Fruit fly (Drosophila melanogaster) whole organism: ENCODE measurements around the gene CG12219.

Experiments used
- CG8478 ChIP-seq: fragments of >200 bp; optimal IDR thresholded peaks from 2 replicates; lab custom pipeline; 2018; ENCODE audit warnings: inconsistent platforms
- Dll ChIP-seq: fragments of >200 bp; optimal IDR thresholded peaks from 2 replicates; lab custom pipeline; 2017
- EcR ChIP-seq, 2 experiments: fragments of >200 bp; optimal IDR thresholded peaks; 2 replicates each; lab custom pipeline; 2017; ENCODE audit warnings: missing biosample characterization in 2 of 2, missing genetic modification characterization in 2 of 2, missing genetic modification reagents in 2 of 2
- pan ChIP-seq: fragments of >200 bp; optimal IDR thresholded peaks from 2 replicates; lab custom pipeline; 2017
- psq ChIP-seq: fragments of >200 bp; optimal IDR thresholded peaks from 2 replicates; lab custom pipeline; 2017
- usp ChIP-seq: fragments of >200 bp; optimal IDR thresholded peaks from 2 replicates; lab custom pipeline; 2017; ENCODE audit warnings: missing biosample characterization, missing genetic modification characterization, mixed read lengths

Gene CG12219

dm6 chrX:6301052-6301451 is at the start of gene CG12219:
TSS of gene CG12219 (minus strand) at chrX:6301285.
- TF ChIP-seq usp (GFP tag; lab: Kevin White, UChicago): no peak
- no peak for TF ChIP-seq Dll
- TF ChIP-seq pan (lab: Kevin White, UChicago): no peak
- TF ChIP-seq EcR (GFP tag; optimal IDR thresholded peaks at IDR 0.05; lab: Kevin White, UChicago): no peak

dm6 chrX:6350213-6350679 is 49.2 kb upstream of the CG12219 start, which contains the start of the genes ND-B16.6 and kdn:
TSS of gene ND-B16.6 (minus strand) at chrX:6350401.
TSS of gene kdn (plus strand) at chrX:6350629.
- no peak for TF ChIP-seq EcR (GFP tag; optimal IDR thresholded peaks at IDR 0.05; lab: Kevin White, UChicago)
- TF ChIP-seq CG8478 (lab: Kevin White, UChicago): no peak
- no peak for TF ChIP-seq usp (GFP tag; lab: Kevin White, UChicago)

- TF ChIP-seq CG8478 (lab: Kevin White, UChicago) (no peak), pan (lab: Kevin White, UChicago) (no peak), psq (lab: Kevin White, UChicago) (no peak), Dll (no peak), EcR (GFP tag; optimal IDR thresholded peaks at IDR 0.05; lab: Kevin White, UChicago) (no peak), usp (GFP tag; lab: Kevin White, UChicago) (no peak)
Observed at dm6 chrX:6349231-6349630, 48.1 kb upstream of the CG12219 start.

DNA sequence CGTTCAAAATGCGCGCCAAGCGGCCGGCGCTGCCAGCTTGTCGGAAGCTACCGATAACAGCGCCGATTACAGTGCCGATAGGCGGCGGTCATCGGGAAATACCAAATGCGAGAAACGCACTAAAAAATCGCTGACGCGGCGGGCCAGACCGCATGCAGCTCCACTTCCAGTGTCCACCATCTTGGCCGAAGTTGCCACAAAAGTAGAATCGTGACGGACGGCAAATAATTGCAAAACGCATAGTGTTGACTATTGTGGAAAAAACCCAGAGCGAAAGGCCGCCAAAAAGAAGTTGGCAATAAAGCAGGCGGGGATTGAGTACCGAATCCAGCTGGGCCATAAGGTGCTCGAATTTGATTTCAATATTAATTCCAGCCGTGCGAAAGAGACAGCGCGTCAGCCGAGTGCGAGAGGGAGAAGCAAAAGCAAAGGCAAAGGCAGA is 45.9 kb upstream of the CG12219 start, which contains the start of gene CG3847:
TSS of gene CG3847 (plus strand) at position 178 of the 442 bp plus-strand sequence.
- no peak for TF ChIP-seq usp (GFP tag; lab: Kevin White, UChicago)

DNA sequence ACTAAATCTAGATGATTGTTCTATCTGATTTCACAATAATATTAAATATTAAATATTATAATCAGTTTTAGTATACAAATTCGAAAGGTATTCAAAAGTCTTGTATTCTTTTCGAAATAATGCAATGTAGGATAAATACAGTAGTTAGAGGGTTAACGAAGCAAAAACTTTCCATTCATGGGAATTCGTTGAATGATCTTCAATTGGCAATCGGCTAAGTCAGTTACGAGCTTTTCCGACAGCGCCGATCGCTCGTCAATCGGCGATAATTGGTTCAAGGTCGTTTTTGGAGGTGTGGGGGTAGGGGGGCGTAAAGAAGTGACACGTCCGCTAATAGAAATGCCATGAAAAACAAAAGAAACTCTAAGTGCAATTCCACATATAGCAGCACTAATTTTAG is 45.1 kb upstream of the CG12219 start:
- TF ChIP-seq pan (lab: Kevin White, UChicago) (no peak), Dll (no peak), EcR (GFP tag; optimal IDR thresholded peaks at IDR 0.05; lab: Kevin White, UChicago) (no peak), psq (lab: Kevin White, UChicago) (no peak), CG8478 (lab: Kevin White, UChicago) (no peak), usp (GFP tag; lab: Kevin White, UChicago) (no peak)

DNA sequence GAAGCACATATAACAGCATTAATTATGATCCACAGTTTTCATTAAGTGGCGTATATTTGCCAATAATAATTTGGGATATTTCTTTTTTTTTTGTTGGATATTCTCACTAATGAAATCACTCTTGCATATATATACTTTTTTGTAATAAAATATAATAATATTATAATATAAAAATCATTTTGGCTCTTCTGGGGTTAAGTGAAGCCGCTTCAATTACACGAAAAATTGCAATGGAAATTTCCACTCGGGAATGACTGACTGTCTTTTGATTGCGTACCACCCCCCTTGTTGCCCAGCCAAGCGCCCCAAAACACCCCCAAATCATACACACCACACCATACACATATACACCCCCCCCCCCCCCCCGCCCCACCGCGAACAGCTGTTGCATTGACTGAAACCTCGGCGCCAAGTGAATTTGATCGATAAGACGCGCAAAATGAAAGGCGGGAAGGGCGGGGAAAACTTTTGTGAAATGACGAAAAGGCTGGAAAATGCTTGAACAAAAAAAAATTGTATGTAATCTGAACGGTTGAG is 43.5 kb upstream of the CG12219 start:
- TF ChIP-seq CG8478 (lab: Kevin White, UChicago) (no peak), EcR (GFP tag; optimal IDR thresholded peaks at IDR 0.05; lab: Kevin White, UChicago) (no peak), pan (lab: Kevin White, UChicago) (no peak), usp (GFP tag; lab: Kevin White, UChicago) (no peak), psq (lab: Kevin White, UChicago) (no peak), Dll (no peak)

DNA sequence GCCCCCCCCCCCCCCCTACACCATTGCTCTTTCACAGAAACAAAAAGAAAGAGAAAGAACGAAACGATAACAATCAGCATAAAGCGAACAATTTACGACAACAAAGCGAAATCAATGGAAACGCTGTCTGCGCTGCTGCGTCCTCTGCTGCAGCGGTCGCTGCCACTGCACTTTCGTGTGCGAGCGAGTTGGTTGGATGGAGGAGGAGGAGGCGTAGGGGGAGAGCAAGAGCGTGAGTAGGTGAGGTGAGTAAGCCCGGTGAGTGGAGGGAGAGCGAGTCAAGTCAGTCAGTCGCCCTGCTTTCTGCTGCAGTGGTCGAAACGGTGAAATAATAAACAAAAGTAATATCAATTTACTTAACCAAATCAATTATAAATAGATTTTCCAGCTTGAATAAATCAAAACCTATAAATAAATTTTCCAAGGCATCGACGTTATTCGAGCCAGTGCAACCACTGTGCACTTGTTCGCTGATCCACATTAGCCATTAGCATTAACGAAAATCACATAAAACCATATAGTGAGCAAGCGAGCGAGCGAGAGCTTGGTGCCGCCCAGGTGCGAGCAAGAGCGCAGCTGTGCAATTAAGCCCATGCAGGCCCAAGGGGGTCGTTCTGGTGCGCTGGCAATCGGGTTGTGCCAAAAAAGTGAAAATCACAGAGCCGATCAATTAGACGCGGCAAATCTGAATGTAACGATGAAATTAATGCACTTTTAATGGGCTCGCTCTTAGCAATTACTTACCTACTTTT is 42.9 kb upstream of the CG12219 start:
- no peak for TF ChIP-seq CG8478 (lab: Kevin White, UChicago)
- no peak for TF ChIP-seq EcR (GFP tag; optimal IDR thresholded peaks at IDR 0.05; lab: Kevin White, UChicago)
- no peak for TF ChIP-seq pan (lab: Kevin White, UChicago)
- no peak for TF ChIP-seq psq (lab: Kevin White, UChicago)
- TF ChIP-seq usp (GFP tag; lab: Kevin White, UChicago): no peak
- TF ChIP-seq Dll: peak; percentile 62

- no peak for TF ChIP-seq CG8478 (lab: Kevin White, UChicago)
- TF ChIP-seq pan (lab: Kevin White, UChicago): peak; percentile 76
Observed at dm6 chrX:6343323-6343722, 42.2 kb upstream of the CG12219 start.

- TF ChIP-seq CG8478 (lab: Kevin White, UChicago): no peak
- TF ChIP-seq psq (lab: Kevin White, UChicago): no peak
- no peak for TF ChIP-seq pan (lab: Kevin White, UChicago)
- no peak for TF ChIP-seq Dll
- TF ChIP-seq usp (GFP tag; lab: Kevin White, UChicago): no peak
- no peak for TF ChIP-seq EcR (GFP tag; optimal IDR thresholded peaks at IDR 0.05; lab: Kevin White, UChicago)
Observed at dm6 chrX:6341678-6342077, 40.6 kb upstream of the CG12219 start.

DNA sequence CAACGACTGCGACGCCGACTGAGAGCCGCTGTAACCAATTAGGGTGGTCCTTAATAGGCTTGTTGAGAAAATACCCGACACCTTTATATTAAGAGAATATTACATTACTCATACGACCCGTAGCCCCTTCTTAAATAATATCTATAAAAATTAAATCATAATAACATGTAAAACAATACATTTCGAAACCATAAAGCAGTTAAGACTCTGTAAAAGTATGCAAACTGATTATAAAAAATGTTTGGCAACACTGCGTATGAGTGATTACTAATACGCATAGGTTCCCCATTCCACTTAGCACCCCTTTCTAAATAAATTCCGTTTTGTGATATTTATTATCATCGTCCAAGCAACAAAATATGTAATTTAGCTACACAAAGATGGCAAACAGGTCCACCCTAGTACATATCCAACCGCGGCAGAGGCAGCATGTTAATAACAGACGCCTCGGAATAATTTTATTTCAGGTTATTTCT is 39.5 kb upstream of the CG12219 start:
- TF ChIP-seq EcR (GFP tag; optimal IDR thresholded peaks at IDR 0.05; lab: Kevin White, UChicago): no peak
- no peak for TF ChIP-seq usp (GFP tag; lab: Kevin White, UChicago)
- no peak for TF ChIP-seq CG8478 (lab: Kevin White, UChicago)
- no peak for TF ChIP-seq Dll
- no peak for TF ChIP-seq pan (lab: Kevin White, UChicago)
- no peak for TF ChIP-seq psq (lab: Kevin White, UChicago)

dm6 chrX:6339970-6340548 is 39.0 kb upstream of the CG12219 start:
- no peak for TF ChIP-seq Dll
- no peak for TF ChIP-seq usp (GFP tag; lab: Kevin White, UChicago)
- no peak for TF ChIP-seq psq (lab: Kevin White, UChicago)
- peak in 1 of 2 experiments; percentile 30 for TF ChIP-seq EcR (GFP tag; optimal IDR thresholded peaks at IDR 0.05; lab: Kevin White, UChicago)
- no peak for TF ChIP-seq pan (lab: Kevin White, UChicago)
- no peak for TF ChIP-seq CG8478 (lab: Kevin White, UChicago)
